Fruit fly (Drosophila melanogaster): ENCODE data around the gene Non3.

Gene Non3

DNA sequence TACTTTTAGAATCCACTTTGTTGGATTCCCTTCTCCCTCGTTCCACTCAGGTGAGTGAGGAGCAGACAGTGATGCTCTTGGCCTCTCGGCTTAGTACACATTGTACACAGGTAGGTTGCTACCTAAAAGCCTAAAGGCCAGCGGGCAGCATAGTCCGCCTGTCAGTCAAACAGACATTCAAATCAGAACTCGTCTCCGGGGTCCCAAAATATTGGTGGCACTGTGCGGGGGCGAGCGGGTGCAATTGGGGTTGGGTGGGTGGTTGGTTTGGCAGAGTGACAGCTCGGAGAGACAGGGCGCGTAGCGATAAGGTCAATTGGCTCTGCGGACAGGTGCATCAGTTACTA is 25.7 kb upstream of the Non3 start:
- peak; percentile 34 for TF ChIP-seq woc (GFP tag; optimal IDR thresholded peaks at IDR 0.05)
- no peak for TF ChIP-seq Mio (GFP tag; optimal IDR thresholded peaks at IDR 0.05)
- no peak for TF ChIP-seq OdsH (GFP tag; optimal IDR thresholded peaks at IDR 0.05)
- TF ChIP-seq sv (GFP tag; optimal IDR thresholded peaks at IDR 0.05): no peak

- TF ChIP-seq Rel (GFP tag; optimal IDR thresholded peaks at IDR 0.05): peak; percentile 80
- no peak for TF ChIP-seq Rel (tag; optimal IDR thresholded peaks at IDR 0.05)
- no peak for TF ChIP-seq GATAd (GFP tag; optimal IDR thresholded peaks at IDR 0.05)
- TF ChIP-seq Hnf4 (GFP tag; optimal IDR thresholded peaks at IDR 0.05): peak; percentile 38
- TF ChIP-seq Hr78 (GFP tag; optimal IDR thresholded peaks at IDR 0.05): no peak
- TF ChIP-seq foxo (GFP tag; optimal IDR thresholded peaks at IDR 0.05): peak; percentile 37 to 76
- peak; percentile 10 for TF ChIP-seq HLH106 (tag; optimal IDR thresholded peaks at IDR 0.05)
- TF ChIP-seq Mio (GFP tag; optimal IDR thresholded peaks at IDR 0.05): no peak
- TF ChIP-seq br (GFP tag; optimal IDR thresholded peaks at IDR 0.05): peak; percentile 57
- TF ChIP-seq CG32264 (GFP tag; optimal IDR thresholded peaks at IDR 0.05): peak; percentile 8
- TF ChIP-seq CrebA (GFP tag; optimal IDR thresholded peaks at IDR 0.05; ENCODE audit: borderline replicate concordance): no peak
- peak; percentile 54 for TF ChIP-seq Sp1 (GFP tag; optimal IDR thresholded peaks at IDR 0.05)
- TF ChIP-seq lola (GFP tag; optimal IDR thresholded peaks at IDR 0.05): no peak
- peak; percentile 99 for TF ChIP-seq Dif (GFP tag; optimal IDR thresholded peaks at IDR 0.05; ENCODE audit: partially characterized antibody)
- peak; percentile 66 for TF ChIP-seq fru (GFP tag; optimal IDR thresholded peaks at IDR 0.05)
- TF ChIP-seq dsf (GFP tag; optimal IDR thresholded peaks at IDR 0.05; ENCODE audit: borderline replicate concordance): peak; percentile 64
- peak; percentile 83 for TF ChIP-seq brk (GFP tag; optimal IDR thresholded peaks at IDR 0.05)
- peak; percentile 28 for TF ChIP-seq N (GFP tag; optimal IDR thresholded peaks at IDR 0.05)
- no peak for TF ChIP-seq sv (GFP tag; optimal IDR thresholded peaks at IDR 0.05)
- no peak for TF ChIP-seq usp (GFP tag; optimal IDR thresholded peaks at IDR 0.05)
- no peak for TF ChIP-seq ey (GFP tag; optimal IDR thresholded peaks at IDR 0.05)
- TF ChIP-seq Dfd (GFP tag; optimal IDR thresholded peaks at IDR 0.05): no peak
- TF ChIP-seq pan (optimal IDR thresholded peaks at IDR 0.05): no peak
- TF ChIP-seq Myc (optimal IDR thresholded peaks at IDR 0.05): no peak
- peak; percentile 65 for TF ChIP-seq sage (GFP tag; optimal IDR thresholded peaks at IDR 0.05)
- peak; percentile 52 for TF ChIP-seq OdsH (GFP tag; optimal IDR thresholded peaks at IDR 0.05)
- peak; percentile 96 for TF ChIP-seq Vsx2 (GFP tag; optimal IDR thresholded peaks at IDR 0.05; ENCODE audit: partially characterized antibody)
- no peak for TF ChIP-seq woc (GFP tag; optimal IDR thresholded peaks at IDR 0.05)
- peak; percentile 69 for TF ChIP-seq Hr83 (GFP tag; optimal IDR thresholded peaks at IDR 0.05; ENCODE audit: poor library complexity, severe bottlenecking)
- no peak for TF ChIP-seq jim (GFP tag; optimal IDR thresholded peaks at IDR 0.05)
- no peak for TF ChIP-seq tai (GFP tag; optimal IDR thresholded peaks at IDR 0.05)
- peak; percentile 95 to 98 for TF ChIP-seq dl (GFP tag; optimal IDR thresholded peaks at IDR 0.05; ENCODE audit: insufficient read depth in 1 of 2, partially characterized antibody in 2 of 2)
- TF ChIP-seq CG9705 (GFP tag; optimal IDR thresholded peaks at IDR 0.05): no peak
- TF ChIP-seq Jra (GFP tag; optimal IDR thresholded peaks at IDR 0.05): peak; percentile 63
- TF ChIP-seq rgr (GFP tag; optimal IDR thresholded peaks at IDR 0.05): peak; percentile 63
- TF ChIP-seq psq (GFP tag; optimal IDR thresholded peaks at IDR 0.05): no peak
- peak; percentile 80 for TF ChIP-seq h (GFP tag; optimal IDR thresholded peaks at IDR 0.05)
- no peak for TF ChIP-seq Abd-B (GFP tag; optimal IDR thresholded peaks at IDR 0.05)
- no peak for TF ChIP-seq dmrt93B (GFP tag; optimal IDR thresholded peaks at IDR 0.05)
These were observed 24.9 kb upstream of the Non3 start for dm6 chr3R:18198518-18199118.

Measured in whole organism, wandering third instar larva.